Worm (Caenorhabditis elegans) whole organism, L4 larva: Measurements from ENCODE around the gene mdt-9.

Source experiments
- F10B5.3 ChIP-seq: sonication (generic microtip); optimal IDR thresholded peaks from 2 replicates; lab custom pipeline; 2016; ENCODE audit warnings: mild to moderate bottlenecking, missing genetic modification characterization, missing compliant biosample characterization
- F26F4.8 ChIP-seq: fragments of 200-800 bp; sonication (Bioruptor generic); conservative IDR thresholded peaks from 2 replicates; pipeline ENCODE4 v1.3.6; 2022; ENCODE audit warnings: missing genetic modification characterization, missing compliant biosample characterization
- F37D6.2 ChIP-seq: sonication (generic microtip); optimal IDR thresholded peaks from 2 replicates; lab custom pipeline; 2016; ENCODE audit warnings: mild to moderate bottlenecking, missing genetic modification characterization, missing compliant biosample characterization
- F44E2.7 ChIP-seq: fragments of 200-800 bp; sonication (Bioruptor generic); IDR thresholded peaks from 2 replicates; pipeline ENCODE4 v2.1.2; 2022; ENCODE audit warnings: missing genetic modification characterization, missing compliant biosample characterization
- R02D3.7 ChIP-seq: fragments of 150-350 bp; sonication (generic microtip); optimal IDR thresholded peaks from 3 replicates; lab custom pipeline; 2014; ENCODE audit warnings: missing biosample characterization, missing genetic modification characterization
- Y75B8A.6 ChIP-seq: fragments of 200-800 bp; sonication (Bioruptor generic); IDR thresholded peaks from 2 replicates; pipeline ENCODE4 v1.3.6; 2022; ENCODE audit warnings: missing genetic modification reagents, missing genetic modification characterization, missing compliant biosample characterization
- ZK337.2 ChIP-seq: fragments of 200-800 bp; sonication (Bioruptor generic); IDR thresholded peaks from 2 replicates; pipeline ENCODE4 v1.3.6; 2022; ENCODE audit warnings: missing genetic modification reagents, missing genetic modification characterization, missing compliant biosample characterization
- ama-1 ChIP-seq: fragments of 150-350 bp; optimal IDR thresholded peaks from 2 replicates; lab custom pipeline; 2014; ENCODE audit warnings: inconsistent platforms, mixed read lengths
- attf-4 ChIP-seq: sonication (generic microtip); optimal IDR thresholded peaks from 3 replicates; lab custom pipeline; 2017; ENCODE audit warnings: missing biosample characterization, missing genetic modification characterization
- ceh-28 ChIP-seq: fragments of 150-350 bp; optimal IDR thresholded peaks from 2 replicates; lab custom pipeline; 2014; ENCODE audit warnings: missing biosample characterization, missing genetic modification reagents, missing genetic modification characterization
- ceh-44 ChIP-seq: fragments of 200-800 bp; sonication (Bioruptor generic); IDR thresholded peaks from 2 replicates; pipeline ENCODE4 v1.3.6; 2022; ENCODE audit warnings: missing genetic modification reagents, missing genetic modification characterization, missing compliant biosample characterization
- ceh-62 ChIP-seq: sonication (generic microtip); optimal IDR thresholded peaks from 2 replicates; lab custom pipeline; 2017; ENCODE audit warnings: missing biosample characterization, missing genetic modification characterization
- cey-2 ChIP-seq: sonication (generic microtip); optimal IDR thresholded peaks from 3 replicates; lab custom pipeline; 2017; ENCODE audit warnings: missing genetic modification characterization, mild to moderate bottlenecking, missing compliant biosample characterization, antibody characterized with exemption, borderline replicate concordance; ENCODE audit not compliant: insufficient read depth
- daf-16 ChIP-seq, 3 experiments: sonication (generic microtip); optimal IDR thresholded peaks; 2 replicates each; lab custom pipeline; 2016 to 2017; ENCODE audit warnings: missing genetic modification characterization in 3 of 3, missing genetic modification reagents in 3 of 3, mild to moderate bottlenecking in 2 of 3, missing compliant biosample characterization in 2 of 3, missing biosample characterization in 1 of 3, moderate library complexity in 1 of 3
- daf-8 ChIP-seq: fragments of 200-800 bp; sonication (Bioruptor generic); IDR thresholded peaks from 2 replicates; pipeline ENCODE4 v1.3.6; 2022; ENCODE audit warnings: missing genetic modification characterization, missing compliant biosample characterization
- dmd-6 ChIP-seq: fragments of 200-800 bp; sonication (Bioruptor generic); IDR thresholded peaks from 2 replicates; pipeline ENCODE4 v1.3.6; 2022; ENCODE audit warnings: missing genetic modification reagents, missing genetic modification characterization, missing compliant biosample characterization
- dpl-1 ChIP-seq: fragments of 150-350 bp; optimal IDR thresholded peaks from 2 replicates; lab custom pipeline; 2014; ENCODE audit warnings: missing biosample characterization, missing genetic modification reagents, missing genetic modification characterization
- duxl-1 ChIP-seq: sonication (generic microtip); optimal IDR thresholded peaks from 2 replicates; lab custom pipeline; 2016; ENCODE audit warnings: mild to moderate bottlenecking, missing genetic modification characterization, moderate library complexity, missing compliant biosample characterization; ENCODE audit not compliant: poor library complexity
- dve-1 ChIP-seq: sonication (generic microtip); optimal IDR thresholded peaks from 2 replicates; lab custom pipeline; 2017; ENCODE audit warnings: antibody characterized with exemption, mild to moderate bottlenecking, missing genetic modification characterization, missing compliant biosample characterization; ENCODE audit not compliant: insufficient read depth
- egl-27 ChIP-seq: sonication (generic microtip); optimal IDR thresholded peaks from 3 replicates; lab custom pipeline; 2017; ENCODE audit warnings: missing biosample characterization, missing genetic modification reagents, missing genetic modification characterization
- gei-8 ChIP-seq: fragments of 200-800 bp; sonication (Bioruptor generic); optimal IDR thresholded peaks from 2 replicates; lab custom pipeline; 2018; ENCODE audit warnings: mild to moderate bottlenecking, missing genetic modification characterization, missing compliant biosample characterization
- hif-1 ChIP-seq, 2 experiments: sonication (generic microtip); optimal IDR thresholded peaks; 2 replicates each; lab custom pipeline; 2016 to 2017; ENCODE audit warnings: missing compliant biosample characterization in 2 of 2, missing genetic modification characterization in 2 of 2, missing genetic modification reagents in 2 of 2, missing genotype in 2 of 2, mild to moderate bottlenecking in 1 of 2
- hlh-11 ChIP-seq: fragments of 200-800 bp; sonication (Bioruptor generic); optimal IDR thresholded peaks from 2 replicates; lab custom pipeline; 2018; ENCODE audit warnings: mild to moderate bottlenecking, missing genetic modification characterization, missing compliant biosample characterization
- lin-38 ChIP-seq: fragments of 200-800 bp; sonication (Bioruptor generic); IDR thresholded peaks from 2 replicates; pipeline ENCODE4 v1.3.6; 2022; ENCODE audit warnings: missing genetic modification reagents, missing genetic modification characterization, missing compliant biosample characterization
- lin-39 ChIP-seq: fragments of 150-350 bp; optimal IDR thresholded peaks from 2 replicates; lab custom pipeline; 2014; ENCODE audit warnings: missing biosample characterization, missing genetic modification reagents, missing genetic modification characterization
- lir-3 ChIP-seq: sonication (generic microtip); optimal IDR thresholded peaks from 2 replicates; lab custom pipeline; 2016; ENCODE audit warnings: mild to moderate bottlenecking, missing genetic modification characterization, missing compliant biosample characterization
- mdl-1 ChIP-seq, 2 experiments: fragments of 150-350 bp in 1 of 2; sonication (generic microtip) in 1 of 2; optimal IDR thresholded peaks; 2 replicates each; lab custom pipeline; 2014 to 2017; ENCODE audit warnings: missing biosample characterization in 2 of 2, missing genetic modification characterization in 2 of 2
- mdt-29 ChIP-seq: fragments of 200-800 bp; sonication (Bioruptor generic); IDR thresholded peaks from 2 replicates; pipeline ENCODE4 v1.3.6; 2022; ENCODE audit warnings: missing genetic modification reagents, missing genetic modification characterization, missing compliant biosample characterization
- mes-2 ChIP-seq: sonication (generic microtip); optimal IDR thresholded peaks from 2 replicates; lab custom pipeline; 2016; ENCODE audit warnings: missing genotype, mild to moderate bottlenecking, missing genetic modification characterization, missing compliant biosample characterization; ENCODE audit not compliant: poor library complexity, severe bottlenecking
- mxl-2 ChIP-seq: fragments of 200-800 bp; sonication (Bioruptor generic); conservative IDR thresholded peaks from 2 replicates; pipeline ENCODE4 v1.3.6; 2022; ENCODE audit warnings: missing genetic modification reagents, missing genetic modification characterization, missing compliant biosample characterization
- mxl-3 ChIP-seq: fragments of 200-800 bp; sonication (Bioruptor generic); optimal IDR thresholded peaks from 2 replicates; lab custom pipeline; 2018; ENCODE audit warnings: mild to moderate bottlenecking, missing genetic modification characterization, missing compliant biosample characterization
- nhr-10 ChIP-seq: fragments of 150-350 bp; optimal IDR thresholded peaks from 2 replicates; lab custom pipeline; 2014; ENCODE audit warnings: missing biosample characterization, missing genetic modification characterization
- nhr-102 ChIP-seq: sonication (generic microtip); optimal IDR thresholded peaks from 2 replicates; lab custom pipeline; 2016; ENCODE audit warnings: mild to moderate bottlenecking, missing genetic modification characterization, moderate library complexity, missing compliant biosample characterization
- nhr-11 ChIP-seq: fragments of 150-350 bp; optimal IDR thresholded peaks from 2 replicates; lab custom pipeline; 2014; ENCODE audit warnings: missing biosample characterization, missing genetic modification characterization
- nhr-111 ChIP-seq: fragments of 200-800 bp; sonication (Bioruptor generic); optimal IDR thresholded peaks from 2 replicates; lab custom pipeline; 2018; ENCODE audit warnings: mild to moderate bottlenecking, missing genetic modification characterization, missing compliant biosample characterization
- nhr-237 ChIP-seq: sonication (generic microtip); optimal IDR thresholded peaks from 2 replicates; lab custom pipeline; 2017; ENCODE audit warnings: missing biosample characterization, missing genetic modification characterization
- nhr-28 ChIP-seq: fragments of 150-350 bp; optimal IDR thresholded peaks from 2 replicates; lab custom pipeline; 2014; ENCODE audit warnings: missing biosample characterization, missing genetic modification characterization
- pha-4 ChIP-seq, 2 experiments: fragments of 150-350 bp in 1 of 2; fragments of 200-800 bp in 1 of 2; sonication (Bioruptor generic) in 1 of 2; IDR thresholded peaks in 1 of 2; optimal IDR thresholded peaks in 1 of 2; 2 replicates each; pipeline versions ENCODE4 v1.3.6 to Lab custom; 2014 to 2022; ENCODE audit warnings: missing genetic modification characterization in 2 of 2, missing genetic modification reagents in 2 of 2, missing biosample characterization in 1 of 2, missing compliant biosample characterization in 1 of 2
- pqm-1 ChIP-seq: sonication (generic microtip); optimal IDR thresholded peaks from 2 replicates; lab custom pipeline; 2017; ENCODE audit warnings: missing biosample characterization, missing genetic modification characterization
- saeg-2 ChIP-seq: fragments of 200-800 bp; sonication (Bioruptor generic); IDR thresholded peaks from 2 replicates; pipeline ENCODE4 v1.3.6; 2022; ENCODE audit warnings: missing genetic modification reagents, missing genetic modification characterization, missing compliant biosample characterization
- snpc-4 ChIP-seq: fragments of 150-350 bp; optimal IDR thresholded peaks from 2 replicates; lab custom pipeline; 2014; ENCODE audit warnings: missing biosample characterization, missing genetic modification characterization
- spr-1 ChIP-seq: sonication (generic microtip); optimal IDR thresholded peaks from 2 replicates; lab custom pipeline; 2016; ENCODE audit warnings: mild to moderate bottlenecking, missing genetic modification characterization, missing compliant biosample characterization
- tra-1 ChIP-seq: fragments of 200-800 bp; sonication (Bioruptor generic); IDR thresholded peaks from 2 replicates; pipeline ENCODE4 v1.3.6; 2022; ENCODE audit warnings: missing genetic modification reagents, missing genetic modification characterization, missing compliant biosample characterization
- zfp-2 ChIP-seq: sonication (generic microtip); optimal IDR thresholded peaks from 2 replicates; lab custom pipeline; 2016; ENCODE audit warnings: mild to moderate bottlenecking, missing genetic modification characterization, missing compliant biosample characterization
- zfp-3 ChIP-seq: fragments of 200-800 bp; sonication (Bioruptor generic); conservative IDR thresholded peaks from 2 replicates; pipeline ENCODE4 v1.3.6; 2022; ENCODE audit warnings: missing genetic modification reagents, missing genetic modification characterization, missing compliant biosample characterization
- zip-2 ChIP-seq: fragments of 150-350 bp; optimal IDR thresholded peaks from 2 replicates; lab custom pipeline; 2014; ENCODE audit warnings: missing biosample characterization, missing genetic modification characterization
- ztf-11 ChIP-seq: fragments of 150-350 bp; optimal IDR thresholded peaks from 2 replicates; lab custom pipeline; 2014; ENCODE audit warnings: missing biosample characterization, missing genetic modification characterization
- ztf-7 ChIP-seq: fragments of 150-350 bp; optimal IDR thresholded peaks from 2 replicates; lab custom pipeline; 2014; ENCODE audit warnings: missing biosample characterization, missing genetic modification characterization

mdt-9 gene

DNA sequence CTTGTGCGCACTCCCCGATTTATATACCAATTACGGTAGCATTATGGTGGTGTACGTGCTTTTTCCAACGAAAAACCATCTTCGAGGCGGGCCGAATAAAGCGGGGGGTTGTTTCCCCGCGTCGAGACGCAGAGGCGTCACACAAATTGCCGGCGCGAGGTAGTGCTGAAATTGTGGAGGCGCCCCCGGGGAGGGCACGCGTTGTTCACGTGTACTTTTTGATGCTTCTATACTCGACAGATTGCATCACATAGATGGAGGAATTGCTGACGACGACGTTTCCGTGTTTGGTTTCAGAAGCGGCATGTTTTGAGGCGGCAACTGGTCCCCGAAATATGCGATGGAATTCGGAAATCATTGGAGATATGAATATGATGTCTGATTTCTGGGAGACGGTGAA lies 9.1 kb downstream of the mdt-9 start (continued):
- TF ChIP-seq zip-2 (tag; lab: Kevin White, UChicago) = no peak
- TF ChIP-seq lin-39 (tag; lab: Kevin White, UChicago) = no peak
- TF ChIP-seq lin-38 (GFP tag; lab: Robert Waterston, UW) = peak; percentile 75
- peak; percentile 96 for TF ChIP-seq tra-1 (GFP tag; lab: Robert Waterston, UW)
- TF ChIP-seq F37D6.2 (tag; lab: Kevin White, UChicago) = peak; percentile 64
- peak; percentile 21 for TF ChIP-seq zfp-2 (tag; lab: Kevin White, UChicago)
- no peak for TF ChIP-seq daf-16 (GFP tag; optimal IDR thresholded peaks at IDR 0.05; lab: Kevin White, UChicago)
- TF ChIP-seq daf-16 (tag; optimal IDR thresholded peaks at IDR 0.05; lab: Kevin White, UChicago) = peak; percentile 73
- peak; percentile 83 for TF ChIP-seq saeg-2
- peak; percentile 100 for TF ChIP-seq mxl-2
- no peak for TF ChIP-seq pqm-1 (tag; lab: Kevin White, UChicago)
- no peak for TF ChIP-seq cey-2 (tag; lab: Kevin White, UChicago)
- no peak for TF ChIP-seq nhr-111 (GFP tag; lab: Kevin White, UChicago)
- TF ChIP-seq duxl-1 (tag; lab: Kevin White, UChicago) = no peak
- TF ChIP-seq spr-1 = peak; percentile 55
- TF ChIP-seq ceh-28 (tag; lab: Kevin White, UChicago) = no peak
- no peak for TF ChIP-seq F26F4.8 (GFP tag; lab: Robert Waterston, UW)
- TF ChIP-seq mdt-29 = 0 out of 2 replicates have a peak, but pooled peaks have one; percentile 35
- peak; percentile 69 for TF ChIP-seq gei-8 (GFP tag; lab: Kevin White, UChicago)
- no peak for TF ChIP-seq ztf-11
- TF ChIP-seq lir-3 (tag; lab: Kevin White, UChicago) = no peak
- TF ChIP-seq R02D3.7 (tag; lab: Kevin White, UChicago) = no peak
- no peak for TF ChIP-seq daf-8 (GFP tag; lab: Robert Waterston, UW)
- no peak for TF ChIP-seq snpc-4 (tag; lab: Kevin White, UChicago)
- TF ChIP-seq mdl-1 (tag; optimal IDR thresholded peaks at IDR 0.05; lab: Kevin White, UChicago) = peak; percentile 84 to 92
- TF ChIP-seq nhr-11 (tag; lab: Kevin White, UChicago) = peak; percentile 84
- no peak for TF ChIP-seq nhr-237 (tag; lab: Kevin White, UChicago)
- TF ChIP-seq mes-2 (tag; lab: Kevin White, UChicago) = peak; percentile 66
- no peak for TF ChIP-seq ceh-62 (tag; lab: Kevin White, UChicago)
- no peak for TF ChIP-seq attf-4 (tag; lab: Kevin White, UChicago)
- TF ChIP-seq ama-1 (lab: Kevin White, UChicago) = no peak
- no peak for TF ChIP-seq F44E2.7 (GFP tag; lab: Robert Waterston, UW)
- TF ChIP-seq dpl-1 (GFP tag; lab: Kevin White, UChicago) = peak; percentile 64
- peak; percentile 75 for TF ChIP-seq pha-4 (GFP tag; IDR thresholded peaks at IDR 0.05; lab: Robert Waterston, UW)
- TF ChIP-seq pha-4 (tag; optimal IDR thresholded peaks at IDR 0.05; lab: Kevin White, UChicago) = no peak
- peak; percentile 95 for TF ChIP-seq dve-1 (tag; lab: Kevin White, UChicago)
- peak; percentile 92 for TF ChIP-seq mxl-3 (GFP tag; lab: Kevin White, UChicago)
- TF ChIP-seq nhr-10 (tag; lab: Kevin White, UChicago) = no peak
- TF ChIP-seq egl-27 (tag; lab: Kevin White, UChicago) = peak; percentile 29
- TF ChIP-seq F10B5.3 (tag; lab: Kevin White, UChicago) = no peak
- no peak for TF ChIP-seq zfp-3 (GFP tag; lab: Robert Waterston, UW)

DNA sequence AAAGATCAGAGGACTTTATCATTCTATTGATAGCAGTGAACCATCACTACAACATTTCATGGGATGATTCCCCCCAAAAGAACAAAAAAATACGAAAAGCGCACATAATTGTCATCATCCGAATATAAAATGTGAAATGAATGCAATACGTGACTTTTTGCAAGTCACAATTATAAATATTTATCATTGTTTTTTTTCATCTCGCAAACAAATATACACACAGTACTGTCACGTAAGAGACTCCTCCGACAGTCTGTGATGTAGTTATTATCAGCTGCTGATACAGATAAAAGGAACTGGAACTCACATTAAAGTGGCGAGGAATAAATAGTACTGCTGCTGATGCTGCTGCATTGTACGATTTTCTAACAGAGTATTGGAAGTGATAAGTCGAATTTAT lies 10.2 kb downstream of the mdt-9 start:
- TF ChIP-seq dve-1 (tag; lab: Kevin White, UChicago) = peak; percentile 77
- TF ChIP-seq dmd-6 = peak; percentile 60
- peak; percentile 21 for TF ChIP-seq ztf-7
- no peak for TF ChIP-seq saeg-2
- no peak for TF ChIP-seq nhr-111 (GFP tag; lab: Kevin White, UChicago)
- peak; percentile 90 for TF ChIP-seq nhr-28 (tag; lab: Kevin White, UChicago)
- no peak for TF ChIP-seq egl-27 (tag; lab: Kevin White, UChicago)
- peak; percentile 35 for TF ChIP-seq nhr-102 (tag; lab: Kevin White, UChicago)
- TF ChIP-seq zip-2 (tag; lab: Kevin White, UChicago) = no peak
- TF ChIP-seq Y75B8A.6 = no peak
- no peak for TF ChIP-seq ZK337.2 (GFP tag; lab: Robert Waterston, UW)
- TF ChIP-seq tra-1 (GFP tag; lab: Robert Waterston, UW) = no peak
- no peak for TF ChIP-seq zfp-3 (GFP tag; lab: Robert Waterston, UW)
- peak; percentile 59; the same call in 1 of the 2 replicates for TF ChIP-seq mxl-2
- TF ChIP-seq daf-8 (GFP tag; lab: Robert Waterston, UW) = no peak
- TF ChIP-seq hif-1 (tag; optimal IDR thresholded peaks at IDR 0.05; lab: Kevin White, UChicago) = peak; percentile 93 to 98
- TF ChIP-seq nhr-237 (tag; lab: Kevin White, UChicago) = no peak
- TF ChIP-seq hlh-11 = peak; percentile 65
- no peak for TF ChIP-seq ceh-44 (GFP tag; lab: Robert Waterston, UW)
- no peak for TF ChIP-seq snpc-4 (tag; lab: Kevin White, UChicago)
